Worm (Caenorhabditis elegans): ENCODE results near the gene ddo-1.

ddo-1 gene

ce11 chrV:17724704-17725103, 52.3 kb downstream of the ddo-1 start, which contains the start of gene fat-5:
Gene fat-5, plus strand, starts transcription at chrV:17725004.
- peak; percentile 41 for TF ChIP-seq aha-1 (tag)
- no peak for TF ChIP-seq snpc-1.2 (GFP tag; IDR thresholded peaks at IDR 0.05)

All from whole organism, L4 larva.